Fruit fly (Drosophila melanogaster) whole organism, wandering third instar larva: ENCODE results near the gene Ir7c.

Source experiments
- Abd-B ChIP-seq: fragments of >200 bp; optimal IDR thresholded peaks from 2 replicates; lab custom pipeline; 2017; ENCODE audit warnings: missing biosample characterization, missing genetic modification characterization
- CG32264 ChIP-seq: fragments of 200-800 bp; sonication (Bioruptor generic); optimal IDR thresholded peaks from 2 replicates; lab custom pipeline; 2016; ENCODE audit warnings: missing biosample characterization, missing genetic modification characterization
- CG9705 ChIP-seq: fragments of 200-800 bp; sonication (Bioruptor generic); optimal IDR thresholded peaks from 2 replicates; lab custom pipeline; 2018; ENCODE audit warnings: missing biosample characterization, mild to moderate bottlenecking, missing genetic modification characterization
- CrebA ChIP-seq: fragments of 200-800 bp; sonication (Bioruptor generic); optimal IDR thresholded peaks from 2 replicates; lab custom pipeline; 2016; ENCODE audit warnings: missing biosample characterization, mild to moderate bottlenecking, missing genetic modification characterization, borderline replicate concordance
- Dfd ChIP-seq: fragments of >200 bp; optimal IDR thresholded peaks from 2 replicates; lab custom pipeline; 2017; ENCODE audit warnings: missing biosample characterization, missing genetic modification characterization
- Dif ChIP-seq: fragments of 200-275, 200-300 bp; sonication (Bioruptor generic); optimal IDR thresholded peaks from 2 replicates; lab custom pipeline; 2018; ENCODE audit warnings: missing biosample characterization, missing genetic modification characterization; ENCODE audit not compliant: partially characterized antibody
- GATAd ChIP-seq: sonication (Bioruptor generic); optimal IDR thresholded peaks from 2 replicates; lab custom pipeline; 2016; ENCODE audit warnings: missing biosample characterization, missing genetic modification characterization
- HLH106 ChIP-seq: fragments of 200-800 bp; optimal IDR thresholded peaks from 3 replicates; lab custom pipeline; 2019; ENCODE audit warnings: missing biosample characterization, mild to moderate bottlenecking, missing genetic modification characterization, moderate library complexity
- Hnf4 ChIP-seq: fragments of 200-800 bp; sonication (Bioruptor generic); optimal IDR thresholded peaks from 2 replicates; lab custom pipeline; 2016; ENCODE audit warnings: missing biosample characterization, mild to moderate bottlenecking, missing genetic modification characterization
- Hr78 ChIP-seq: fragments of >200 bp; optimal IDR thresholded peaks from 2 replicates; lab custom pipeline; 2017; ENCODE audit warnings: missing biosample characterization, missing genetic modification characterization
- Hr83 ChIP-seq: fragments of 200-300 bp; sonication (Bioruptor generic); optimal IDR thresholded peaks from 2 replicates; lab custom pipeline; 2016; ENCODE audit warnings: missing biosample characterization, mild to moderate bottlenecking, missing genetic modification characterization, moderate library complexity; ENCODE audit not compliant: poor library complexity, severe bottlenecking
- Jra ChIP-seq: sonication (Bioruptor generic); optimal IDR thresholded peaks from 2 replicates; lab custom pipeline; 2016; ENCODE audit warnings: missing biosample characterization, missing genetic modification characterization
- Mio ChIP-seq: sonication (Bioruptor generic); optimal IDR thresholded peaks from 2 replicates; lab custom pipeline; 2016; ENCODE audit warnings: missing biosample characterization, missing genetic modification characterization
- Myc ChIP-seq: fragments of >200 bp; optimal IDR thresholded peaks from 2 replicates; lab custom pipeline; 2017
- N ChIP-seq: fragments of >200 bp; optimal IDR thresholded peaks from 2 replicates; lab custom pipeline; 2018; ENCODE audit warnings: missing biosample characterization, missing external identifiers, missing genetic modification characterization
- OdsH ChIP-seq: fragments of 200-800 bp; sonication (Bioruptor generic); optimal IDR thresholded peaks from 2 replicates; lab custom pipeline; 2016; ENCODE audit warnings: missing biosample characterization, mild to moderate bottlenecking, missing genetic modification characterization
- Rel ChIP-seq, 2 experiments: fragments of 200-800 bp; sonication (Bioruptor generic) in 1 of 2; optimal IDR thresholded peaks; 2 replicates in 1 of 2; 3 replicates in 1 of 2; lab custom pipeline; 2016 to 2019; ENCODE audit warnings: mild to moderate bottlenecking in 2 of 2, missing biosample characterization in 2 of 2, missing genetic modification characterization in 2 of 2, moderate library complexity in 1 of 2
- Sp1 ChIP-seq: fragments of 200-800 bp; sonication (Bioruptor generic); optimal IDR thresholded peaks from 3 replicates; lab custom pipeline; 2019; ENCODE audit warnings: missing biosample characterization, mild to moderate bottlenecking, missing genetic modification characterization, moderate library complexity
- Vsx2 ChIP-seq: fragments of 200-300, 225-300 bp; sonication (Bioruptor generic); optimal IDR thresholded peaks from 2 replicates; lab custom pipeline; 2018; ENCODE audit warnings: missing biosample characterization, missing genetic modification characterization; ENCODE audit not compliant: partially characterized antibody
- br ChIP-seq: fragments of 200-800 bp; sonication (Bioruptor generic); optimal IDR thresholded peaks from 2 replicates; lab custom pipeline; 2016; ENCODE audit warnings: missing biosample characterization, missing genetic modification characterization
- brk ChIP-seq: fragments of 200-800 bp; sonication (Bioruptor generic); optimal IDR thresholded peaks from 2 replicates; lab custom pipeline; 2016; ENCODE audit warnings: missing biosample characterization, mild to moderate bottlenecking, missing genetic modification characterization
- dl ChIP-seq, 2 experiments: fragments of 175-275, 200-275 bp in 1 of 2; fragments of 200-275 bp in 1 of 2; sonication (Bioruptor generic); optimal IDR thresholded peaks; lab custom pipeline; 2018; ENCODE audit warnings: mild to moderate bottlenecking in 2 of 2, missing biosample characterization in 2 of 2, missing genetic modification characterization in 2 of 2, moderate library complexity in 2 of 2; ENCODE audit not compliant: partially characterized antibody in 2 of 2, insufficient read depth in 1 of 2
- dmrt93B ChIP-seq: fragments of 200-800 bp; sonication (Bioruptor generic); optimal IDR thresholded peaks from 2 replicates; lab custom pipeline; 2018; ENCODE audit warnings: missing biosample characterization, mild to moderate bottlenecking, missing genetic modification characterization
- ey ChIP-seq: fragments of 200-800 bp; sonication (Bioruptor generic); optimal IDR thresholded peaks from 2 replicates; lab custom pipeline; 2016; ENCODE audit warnings: missing biosample characterization, missing genetic modification characterization
- foxo ChIP-seq, 2 experiments: fragments of 200-800 bp; sonication (Bioruptor generic); optimal IDR thresholded peaks; 2 replicates in 1 of 2; 3 replicates in 1 of 2; lab custom pipeline; 2016 to 2017; ENCODE audit warnings: missing biosample characterization in 2 of 2, missing genetic modification characterization in 2 of 2
- fru ChIP-seq: fragments of 200-800 bp; sonication (Bioruptor generic); optimal IDR thresholded peaks from 3 replicates; lab custom pipeline; 2016; ENCODE audit warnings: missing biosample characterization, mild to moderate bottlenecking, missing genetic modification characterization
- h ChIP-seq: fragments of 200-800 bp; sonication (Bioruptor generic); optimal IDR thresholded peaks from 3 replicates; lab custom pipeline; 2016; ENCODE audit warnings: missing biosample characterization, mild to moderate bottlenecking, missing genetic modification characterization
- jim ChIP-seq: fragments of 175-275, 200-325 bp; sonication (Bioruptor generic); optimal IDR thresholded peaks from 2 replicates; lab custom pipeline; 2016; ENCODE audit warnings: missing biosample characterization, mild to moderate bottlenecking, missing genetic modification characterization
- lola ChIP-seq: fragments of >200 bp; optimal IDR thresholded peaks from 2 replicates; lab custom pipeline; 2017; ENCODE audit warnings: missing biosample characterization, missing genetic modification characterization
- pan ChIP-seq: fragments of >200 bp; optimal IDR thresholded peaks from 2 replicates; lab custom pipeline; 2017
- psq ChIP-seq: fragments of 200-800 bp; sonication (Bioruptor generic); optimal IDR thresholded peaks from 3 replicates; lab custom pipeline; 2017; ENCODE audit warnings: missing biosample characterization, mild to moderate bottlenecking, missing genetic modification characterization, moderate library complexity
- rgr ChIP-seq: fragments of 200-800 bp; sonication (Bioruptor generic); optimal IDR thresholded peaks from 3 replicates; lab custom pipeline; 2016; ENCODE audit warnings: missing biosample characterization, mild to moderate bottlenecking, missing genetic modification characterization
- sage ChIP-seq: fragments of 200-800 bp; sonication (Bioruptor generic); optimal IDR thresholded peaks from 2 replicates; lab custom pipeline; 2016; ENCODE audit warnings: missing biosample characterization, mild to moderate bottlenecking, missing genetic modification characterization
- sv ChIP-seq: fragments of 200-800 bp; sonication (Bioruptor generic); optimal IDR thresholded peaks from 3 replicates; lab custom pipeline; 2016; ENCODE audit warnings: missing biosample characterization, missing genetic modification characterization
- tai ChIP-seq: sonication (Bioruptor generic); optimal IDR thresholded peaks from 2 replicates; lab custom pipeline; 2016; ENCODE audit warnings: missing biosample characterization, missing genetic modification characterization
- usp ChIP-seq: fragments of >200 bp; optimal IDR thresholded peaks from 2 replicates; lab custom pipeline; 2017; ENCODE audit warnings: missing biosample characterization, missing genetic modification characterization
- woc ChIP-seq: sonication (Bioruptor generic); optimal IDR thresholded peaks from 2 replicates; lab custom pipeline; 2016; ENCODE audit warnings: missing biosample characterization, mild to moderate bottlenecking, missing genetic modification characterization

Gene Ir7c

DNA sequence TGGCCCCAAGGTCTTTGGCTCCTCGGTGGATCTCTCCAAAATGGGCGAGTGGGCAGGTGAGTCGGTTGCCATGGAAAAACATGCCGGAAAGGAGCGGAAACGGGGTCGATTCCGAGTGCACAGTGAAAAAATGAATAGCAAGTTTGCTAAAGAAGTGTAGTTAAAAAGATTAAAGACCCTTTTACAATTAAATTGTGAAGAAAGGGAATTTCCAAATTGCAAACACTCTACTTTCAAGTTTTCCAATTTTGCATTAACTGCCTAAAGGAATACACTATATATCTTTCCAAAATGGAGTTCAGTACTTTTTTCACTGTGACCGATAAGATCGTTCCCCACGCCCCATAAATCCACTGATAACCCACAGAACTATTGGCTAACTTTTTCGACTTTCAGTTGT is 35.3 kb downstream of the Ir7c start:
- TF ChIP-seq foxo (GFP tag; optimal IDR thresholded peaks at IDR 0.05; lab: Kevin White, UChicago), result no peak
- TF ChIP-seq pan, result no peak
- no peak for TF ChIP-seq sage (GFP tag; lab: Kevin White, UChicago)
- no peak for TF ChIP-seq dmrt93B (GFP tag; lab: Kevin White, UChicago)
- no peak for TF ChIP-seq ey (GFP tag; lab: Kevin White, UChicago)
- no peak for TF ChIP-seq lola
- no peak for TF ChIP-seq N (GFP tag; lab: Kevin White, UChicago)
- no peak for TF ChIP-seq Hnf4
- TF ChIP-seq Rel (GFP tag; optimal IDR thresholded peaks at IDR 0.05; lab: Kevin White, UChicago), result no peak
- TF ChIP-seq Rel (tag; optimal IDR thresholded peaks at IDR 0.05; lab: Kevin White, UChicago), result no peak
- TF ChIP-seq Myc (lab: Kevin White, UChicago), result no peak
- no peak for TF ChIP-seq sv (GFP tag; lab: Kevin White, UChicago)
- TF ChIP-seq usp (GFP tag; lab: Kevin White, UChicago), result no peak
- no peak for TF ChIP-seq Mio (GFP tag; lab: Kevin White, UChicago)
- TF ChIP-seq rgr (GFP tag; lab: Kevin White, UChicago), result no peak
- no peak for TF ChIP-seq Dif (GFP tag; lab: Kevin White, UChicago)
- TF ChIP-seq fru (GFP tag; lab: Kevin White, UChicago), result no peak
- TF ChIP-seq HLH106 (tag; lab: Kevin White, UChicago), result no peak
- no peak for TF ChIP-seq jim (GFP tag; lab: Kevin White, UChicago)

DNA sequence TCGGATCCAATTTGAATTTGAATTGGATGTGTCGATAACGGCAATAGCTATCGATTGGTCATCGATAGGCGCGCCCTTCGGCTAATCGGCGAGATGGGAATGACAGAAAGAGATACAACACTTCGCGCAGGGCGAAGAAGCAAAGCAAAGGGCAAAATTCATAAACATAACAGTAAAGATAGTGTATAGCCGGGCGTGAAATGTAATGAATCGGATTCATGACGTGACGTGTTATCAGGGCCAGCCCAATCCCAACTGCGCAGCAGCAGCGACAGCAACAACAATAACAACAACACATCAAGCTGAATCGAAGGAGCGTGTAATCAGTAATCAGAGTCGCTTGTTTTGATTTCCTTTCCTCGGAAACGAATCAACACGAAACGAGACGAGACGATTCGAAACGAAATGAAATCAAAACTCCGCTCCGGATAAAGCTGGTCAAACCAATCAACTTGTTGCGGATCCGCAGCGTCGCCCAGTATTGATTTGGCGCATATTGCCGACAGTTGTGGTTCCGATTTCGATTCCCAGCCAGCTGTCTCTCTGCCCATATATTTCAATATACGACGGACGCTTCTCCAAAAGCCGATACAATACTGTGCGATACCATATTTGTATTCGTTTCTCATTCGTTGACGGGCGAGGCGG is 37.9 kb downstream of the Ir7c start, which contains the start of gene snz:
TSS of gene snz (plus strand) at position 107 of the 648 bp plus-strand sequence.
- TF ChIP-seq usp (GFP tag; lab: Kevin White, UChicago) (no peak), Mio (GFP tag; lab: Kevin White, UChicago) (no peak), CrebA (GFP tag; lab: Kevin White, UChicago) (no peak), Dif (GFP tag; lab: Kevin White, UChicago) (no peak), tai (GFP tag; lab: Kevin White, UChicago) (no peak), CG32264 (GFP tag; lab: Kevin White, UChicago) (no peak), woc (GFP tag; lab: Kevin White, UChicago) (no peak), N (GFP tag; lab: Kevin White, UChicago) (no peak), Abd-B (no peak), h (GFP tag; lab: Kevin White, UChicago) (no peak), Hr78 (GFP tag; lab: Kevin White, UChicago) (no peak), brk (GFP tag; lab: Kevin White, UChicago) (no peak), Dfd (no peak), fru (GFP tag; lab: Kevin White, UChicago) (no peak), foxo (GFP tag; optimal IDR thresholded peaks at IDR 0.05; lab: Kevin White, UChicago) (no peak), Hr83 (GFP tag; lab: Kevin White, UChicago) (no peak)

DNA sequence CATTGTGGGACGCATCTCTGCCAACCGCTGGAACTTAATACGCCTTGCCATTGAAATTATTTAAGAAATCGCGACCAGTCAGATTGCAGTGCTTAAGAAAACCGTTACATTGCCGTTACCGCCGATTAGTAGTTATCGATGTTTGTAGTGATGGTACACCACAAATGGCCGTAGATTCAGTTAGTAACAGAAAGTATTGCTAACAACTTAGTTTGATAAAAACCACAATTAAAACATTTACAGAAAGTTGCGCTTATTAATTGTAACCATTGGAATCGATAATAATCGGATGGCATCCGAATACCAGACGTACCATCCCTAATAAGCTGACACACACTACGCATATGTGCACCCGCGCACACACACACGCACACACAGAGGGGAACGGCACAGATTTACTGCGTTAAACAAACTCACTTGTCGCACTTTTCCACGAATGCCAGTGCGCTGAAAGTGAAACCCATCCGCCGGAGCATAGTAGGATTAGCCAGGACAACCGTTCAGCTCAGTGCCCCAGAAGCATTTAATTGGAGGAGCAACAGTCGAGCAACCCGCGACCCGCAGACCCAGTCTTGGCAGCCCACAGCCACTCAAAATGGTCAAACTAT is 46.0 kb downstream of the Ir7c start, which contains the start of the genes hdm and Ykt6:
TSS of gene hdm (minus strand) at position 51 of the 608 bp plus-strand sequence.
TSS of gene Ykt6 (plus strand) at position 329 of the 608 bp plus-strand sequence.
- no peak for TF ChIP-seq dl (GFP tag; optimal IDR thresholded peaks at IDR 0.05; lab: Kevin White, UChicago; ENCODE audit: insufficient read depth in 1 of 2, partially characterized antibody in 2 of 2)
- no peak for TF ChIP-seq Dif (GFP tag; lab: Kevin White, UChicago)
- TF ChIP-seq sv (GFP tag; lab: Kevin White, UChicago), result peak; percentile 67
- TF ChIP-seq GATAd (GFP tag; lab: Kevin White, UChicago), result peak; percentile 79
- TF ChIP-seq Hnf4, result peak; percentile 92
- no peak for TF ChIP-seq woc (GFP tag; lab: Kevin White, UChicago)
- no peak for TF ChIP-seq lola
- no peak for TF ChIP-seq sage (GFP tag; lab: Kevin White, UChicago)
- TF ChIP-seq CG9705 (GFP tag; lab: Kevin White, UChicago), result peak; percentile 62
- TF ChIP-seq N (GFP tag; lab: Kevin White, UChicago), result no peak
- no peak for TF ChIP-seq pan
- peak; percentile 28 for TF ChIP-seq CG32264 (GFP tag; lab: Kevin White, UChicago)
- TF ChIP-seq psq (GFP tag; lab: Kevin White, UChicago), result peak; percentile 70
- no peak for TF ChIP-seq Rel (GFP tag; optimal IDR thresholded peaks at IDR 0.05; lab: Kevin White, UChicago)
- peak; percentile 48 for TF ChIP-seq Rel (tag; optimal IDR thresholded peaks at IDR 0.05; lab: Kevin White, UChicago)
- TF ChIP-seq Vsx2 (GFP tag; lab: Kevin White, UChicago), result no peak
- peak in 1 of 2 experiments; percentile 87 for TF ChIP-seq foxo (GFP tag; optimal IDR thresholded peaks at IDR 0.05; lab: Kevin White, UChicago)
- no peak for TF ChIP-seq jim (GFP tag; lab: Kevin White, UChicago)
- TF ChIP-seq Hr83 (GFP tag; lab: Kevin White, UChicago), result no peak
- peak; percentile 70 for TF ChIP-seq OdsH (GFP tag; lab: Kevin White, UChicago)
- no peak for TF ChIP-seq br (GFP tag; lab: Kevin White, UChicago)
- TF ChIP-seq dmrt93B (GFP tag; lab: Kevin White, UChicago), result no peak
- peak; percentile 3 for TF ChIP-seq Mio (GFP tag; lab: Kevin White, UChicago)
- peak; percentile 76 for TF ChIP-seq HLH106 (tag; lab: Kevin White, UChicago)
- TF ChIP-seq Dfd, result no peak
- TF ChIP-seq rgr (GFP tag; lab: Kevin White, UChicago), result peak; percentile 81
- peak; percentile 77 for TF ChIP-seq ey (GFP tag; lab: Kevin White, UChicago)
- no peak for TF ChIP-seq brk (GFP tag; lab: Kevin White, UChicago)
- TF ChIP-seq Myc (lab: Kevin White, UChicago), result no peak
- TF ChIP-seq CrebA (GFP tag; lab: Kevin White, UChicago), result no peak
- no peak for TF ChIP-seq Abd-B
- TF ChIP-seq Jra (GFP tag; lab: Kevin White, UChicago), result peak; percentile 93
- TF ChIP-seq tai (GFP tag; lab: Kevin White, UChicago), result no peak
- no peak for TF ChIP-seq Sp1
- no peak for TF ChIP-seq Hr78 (GFP tag; lab: Kevin White, UChicago)
- peak; percentile 86 for TF ChIP-seq h (GFP tag; lab: Kevin White, UChicago)
- peak; percentile 85 for TF ChIP-seq fru (GFP tag; lab: Kevin White, UChicago)
